Worm (Caenorhabditis elegans) whole organism, mixed stage, embryonic: ENCODE results near the gene msp-36.

Source experiments
- ces-1 ChIP-seq: fragments of 150-350 bp; optimal IDR thresholded peaks from 2 replicates; lab custom pipeline; 2014; ENCODE audit warnings: missing biosample characterization, missing genetic modification reagents, missing genetic modification characterization
- elt-1 ChIP-seq: sonication (generic microtip); optimal IDR thresholded peaks from 2 replicates; lab custom pipeline; 2017; ENCODE audit warnings: missing genetic modification characterization, mild to moderate bottlenecking, missing compliant biosample characterization, antibody characterized with exemption, moderate library complexity, borderline replicate concordance; ENCODE audit not compliant: insufficient read depth
- elt-3 ChIP-seq: fragments of 150-350 bp; optimal IDR thresholded peaks from 2 replicates; lab custom pipeline; 2014; ENCODE audit warnings: missing biosample characterization, missing genetic modification characterization
- flh-1 ChIP-seq: fragments of 200-800 bp; sonication (Bioruptor generic); optimal IDR thresholded peaks from 2 replicates; lab custom pipeline; 2018; ENCODE audit warnings: mild to moderate bottlenecking, missing genetic modification characterization, moderate library complexity, missing compliant biosample characterization
- nhr-237 ChIP-seq: fragments of 150-350 bp; optimal IDR thresholded peaks from 2 replicates; lab custom pipeline; 2014; ENCODE audit warnings: missing biosample characterization, missing genetic modification characterization
- pha-4 ChIP-seq: fragments of 150-350 bp; optimal IDR thresholded peaks from 2 replicates; lab custom pipeline; 2018; ENCODE audit warnings: missing biosample characterization, missing genetic modification reagents, missing genetic modification characterization
- sem-2 ChIP-seq: fragments of 200-800 bp; sonication (Bioruptor generic); optimal IDR thresholded peaks from 2 replicates; lab custom pipeline; 2018; ENCODE audit warnings: mild to moderate bottlenecking, missing genetic modification characterization, missing compliant biosample characterization
- snpc-4 ChIP-seq: fragments of 150-350 bp; optimal IDR thresholded peaks from 2 replicates; lab custom pipeline; 2014; ENCODE audit warnings: missing biosample characterization, missing genetic modification characterization

ce11 chrIV:10067541-10067940, 27.7 kb upstream of the msp-36 start, which contains the start of gene cwn-2:
- TF ChIP-seq snpc-4 (no peak), elt-3 (tag; lab: Kevin White, UChicago) (no peak), elt-1 (tag; lab: Kevin White, UChicago) (no peak), pha-4 (tag; lab: Kevin White, UChicago) (no peak), nhr-237 (tag; lab: Kevin White, UChicago) (no peak), ces-1 (GFP tag; lab: Kevin White, UChicago) (no peak), sem-2 (GFP tag; lab: Kevin White, UChicago) (no peak), flh-1 (GFP tag; lab: Kevin White, UChicago) (no peak)
